Fruit fly (Drosophila melanogaster) whole organism, embryonic: Measurements from ENCODE around the gene CG14961.

ENCODE experiments used
- Asciz ChIP-seq: fragments of 200-800 bp; sonication (Bioruptor generic); optimal IDR thresholded peaks from 2 replicates; lab custom pipeline; 2017; ENCODE audit warnings: missing biosample characterization, mild to moderate bottlenecking, missing genetic modification characterization, missing genetic modification reagents
- Awh ChIP-seq: fragments of 200-800 bp; sonication (Bioruptor generic); IDR thresholded peaks from 2 replicates; pipeline ENCODE4, ENCODE4 v1.3.6; 2022; ENCODE audit warnings: missing biosample characterization, missing genetic modification characterization
- CG10321 ChIP-seq: fragments of 200-800 bp; sonication (Bioruptor generic); IDR thresholded peaks from 2 replicates; pipeline ENCODE4 v1.3.6; 2022; ENCODE audit warnings: missing biosample characterization, missing genetic modification characterization
- CG10979 ChIP-seq: fragments of 200-800 bp; sonication (Bioruptor generic); optimal IDR thresholded peaks from 2 replicates; lab custom pipeline; 2018; ENCODE audit warnings: missing biosample characterization, mild to moderate bottlenecking, missing genetic modification characterization, moderate library complexity
- CG11695 ChIP-seq: fragments of 200-800 bp; sonication (Bioruptor generic); IDR thresholded peaks from 3 replicates; pipeline ENCODE4 v1.3.6; 2022; ENCODE audit warnings: missing biosample characterization, missing genetic modification characterization
- CG12236 ChIP-seq: fragments of 200-800 bp; sonication (Bioruptor generic); optimal IDR thresholded peaks from 2 replicates; lab custom pipeline; 2016; ENCODE audit warnings: missing biosample characterization, missing genetic modification characterization
- CG1233 ChIP-seq: fragments of 200-800 bp; sonication (Bioruptor generic); optimal IDR thresholded peaks from 4 replicates; lab custom pipeline; 2018; ENCODE audit warnings: missing biosample characterization, mild to moderate bottlenecking, missing genetic modification characterization
- CG12659 ChIP-seq: fragments of 200-800 bp; sonication (Bioruptor generic); optimal IDR thresholded peaks from 3 replicates; lab custom pipeline; 2017; ENCODE audit warnings: mild to moderate bottlenecking, missing biosample characterization, missing genetic modification reagents, missing genetic modification characterization
- CG14441 ChIP-seq: fragments of 200-800 bp; sonication (Bioruptor generic); IDR thresholded peaks from 2 replicates; pipeline ENCODE4 v1.3.6; 2022; ENCODE audit warnings: missing biosample characterization, missing genetic modification characterization
- CG17186 ChIP-seq: fragments of 200-800 bp; sonication (Bioruptor generic); optimal IDR thresholded peaks from 3 replicates; lab custom pipeline; 2017; ENCODE audit warnings: missing biosample characterization, missing genetic modification reagents, missing genetic modification characterization
- CG17612 ChIP-seq: fragments of 200-800 bp; sonication (Bioruptor generic); IDR thresholded peaks from 2 replicates; pipeline ENCODE4 v1.3.6; 2022; ENCODE audit warnings: missing biosample characterization, missing genetic modification characterization
- CG1832 ChIP-seq: fragments of 200-800 bp; sonication (Bioruptor generic); optimal IDR thresholded peaks from 2 replicates; lab custom pipeline; 2017; ENCODE audit warnings: missing biosample characterization, mild to moderate bottlenecking, missing genetic modification characterization, inconsistent platforms
- CG18476 ChIP-seq: fragments of 200-800 bp; sonication (Bioruptor generic); optimal IDR thresholded peaks from 2 replicates; lab custom pipeline; 2016; ENCODE audit warnings: missing biosample characterization, mild to moderate bottlenecking, missing genetic modification characterization
- CG31365 ChIP-seq: fragments of 200-800 bp; sonication (Bioruptor generic); optimal IDR thresholded peaks from 2 replicates; lab custom pipeline; 2018; ENCODE audit warnings: missing biosample characterization, mild to moderate bottlenecking, missing genetic modification characterization
- CG31388 ChIP-seq: fragments of 200-800 bp; sonication (Bioruptor generic); optimal IDR thresholded peaks from 2 replicates; lab custom pipeline; 2016; ENCODE audit warnings: missing biosample characterization, missing genetic modification characterization
- CG7928 ChIP-seq: fragments of 200-800 bp; sonication (Bioruptor generic); optimal IDR thresholded peaks from 2 replicates; lab custom pipeline; 2017; ENCODE audit warnings: missing biosample characterization, mild to moderate bottlenecking, missing genetic modification characterization
- CG8281 ChIP-seq: fragments of 200-800 bp; sonication (Bioruptor generic); optimal IDR thresholded peaks from 2 replicates; lab custom pipeline; 2018; ENCODE audit warnings: missing biosample characterization, mild to moderate bottlenecking, missing genetic modification characterization, moderate library complexity
- CG9609 ChIP-seq: fragments of 200-800 bp; sonication (Bioruptor generic); optimal IDR thresholded peaks from 3 replicates; lab custom pipeline; 2016; ENCODE audit warnings: missing biosample characterization, missing genetic modification characterization
- CG9932 ChIP-seq: fragments of 200-800 bp; sonication (Bioruptor generic); IDR thresholded peaks from 2 replicates; pipeline ENCODE4 v1.3.6; 2022; ENCODE audit warnings: missing biosample characterization, missing genetic modification characterization
- Dref ChIP-seq: fragments of 200-800 bp; sonication (Bioruptor generic); IDR thresholded peaks from 2 replicates; pipeline ENCODE4 v1.3.6; 2022; ENCODE audit warnings: missing biosample characterization, missing genetic modification characterization
- Fer1 ChIP-seq: fragments of 200-800 bp; sonication (Bioruptor generic); optimal IDR thresholded peaks from 2 replicates; lab custom pipeline; 2017; ENCODE audit warnings: missing biosample characterization, mild to moderate bottlenecking, missing genetic modification characterization
- HLH3B ChIP-seq: fragments of 200-800 bp; sonication (Bioruptor generic); IDR thresholded peaks from 2 replicates; pipeline ENCODE4 v1.3.6; 2022; ENCODE audit warnings: missing biosample characterization, missing genetic modification characterization
- HLH4C ChIP-seq: fragments of 200-800 bp; sonication (Bioruptor generic); IDR thresholded peaks from 3 replicates; pipeline ENCODE4 v1.3.6; 2022; ENCODE audit warnings: missing biosample characterization, missing genetic modification characterization; ENCODE audit not compliant: partially characterized antibody
- Jarid2 ChIP-seq: fragments of 200-800 bp; sonication (Bioruptor generic); optimal IDR thresholded peaks from 3 replicates; lab custom pipeline; 2017; ENCODE audit warnings: mild to moderate bottlenecking, missing biosample characterization, missing genetic modification reagents, missing genetic modification characterization
- MESR4 ChIP-seq: fragments of 200-800 bp; sonication (Bioruptor generic); optimal IDR thresholded peaks from 2 replicates; lab custom pipeline; 2018; ENCODE audit warnings: missing biosample characterization, mild to moderate bottlenecking, missing genetic modification characterization, moderate library complexity
- Mrtf ChIP-seq: fragments of 200-800 bp; sonication (Bioruptor generic); IDR thresholded peaks from 3 replicates; pipeline ENCODE4 v1.3.6; 2022; ENCODE audit warnings: missing biosample characterization, missing genetic modification characterization
- NFAT ChIP-seq: fragments of 200-800 bp; sonication (Bioruptor generic); IDR thresholded peaks from 2 replicates; pipeline ENCODE4 v1.3.6; 2022; ENCODE audit warnings: missing biosample characterization, missing genetic modification characterization
- Oaz ChIP-seq: fragments of 200-800 bp; sonication (Bioruptor generic); IDR thresholded peaks from 2 replicates; pipeline ENCODE4 v1.3.6; 2022; ENCODE audit warnings: missing biosample characterization, missing genetic modification characterization
- Ravus ChIP-seq: fragments of 200-800 bp; sonication (Bioruptor generic); IDR thresholded peaks from 2 replicates; pipeline ENCODE4 v1.3.6; 2022; ENCODE audit warnings: missing biosample characterization, missing genetic modification characterization
- ap ChIP-seq: fragments of 200-800 bp; sonication (Bioruptor generic); IDR thresholded peaks from 2 replicates; pipeline ENCODE4 v1.3.6; 2022; ENCODE audit warnings: missing biosample characterization, missing genetic modification characterization
- btn ChIP-seq: fragments of 200-800 bp; sonication (Bioruptor generic); optimal IDR thresholded peaks from 2 replicates; lab custom pipeline; 2016; ENCODE audit warnings: missing biosample characterization, missing genetic modification characterization
- crol ChIP-seq: fragments of 200-800 bp; sonication (Bioruptor generic); IDR thresholded peaks from 2 replicates; pipeline ENCODE4 v1.3.6; 2022; ENCODE audit warnings: missing biosample characterization, missing genetic modification characterization
- dmrt11E ChIP-seq: fragments of 200-800 bp; sonication (Bioruptor generic); optimal IDR thresholded peaks from 3 replicates; lab custom pipeline; 2018; ENCODE audit warnings: missing biosample characterization, mild to moderate bottlenecking, missing genetic modification characterization, moderate library complexity
- eyg ChIP-seq: fragments of 200-800 bp; sonication (Bioruptor generic); optimal IDR thresholded peaks from 3 replicates; lab custom pipeline; 2016; ENCODE audit warnings: missing biosample characterization, missing genetic modification characterization
- gcm2 ChIP-seq: fragments of 200-800 bp; sonication (Bioruptor generic); optimal IDR thresholded peaks from 2 replicates; lab custom pipeline; 2016; ENCODE audit warnings: missing biosample characterization, missing genetic modification characterization
- kay ChIP-seq: fragments of 200-800 bp; sonication (Bioruptor generic); optimal IDR thresholded peaks from 2 replicates; lab custom pipeline; 2016; ENCODE audit warnings: missing biosample characterization, missing genetic modification characterization
- lmd ChIP-seq: fragments of 200-800 bp; sonication (Bioruptor generic); IDR thresholded peaks from 2 replicates; pipeline ENCODE4 v1.3.6; 2022; ENCODE audit warnings: missing biosample characterization, missing genetic modification characterization
- mam ChIP-seq: fragments of 200-800 bp; sonication (Bioruptor generic); optimal IDR thresholded peaks from 3 replicates; lab custom pipeline; 2016; ENCODE audit warnings: missing biosample characterization, missing genetic modification characterization
- pros ChIP-seq: fragments of 200-800 bp; sonication (Bioruptor generic); optimal IDR thresholded peaks from 3 replicates; lab custom pipeline; 2019; ENCODE audit warnings: missing biosample characterization, mild to moderate bottlenecking, missing genetic modification characterization, moderate library complexity
- pum ChIP-seq: fragments of 200-800 bp; sonication (Bioruptor generic); optimal IDR thresholded peaks from 2 replicates; lab custom pipeline; 2016; ENCODE audit warnings: missing biosample characterization, missing genetic modification characterization
- ranshi ChIP-seq: fragments of 200-800 bp; sonication (Bioruptor generic); IDR thresholded peaks from 2 replicates; pipeline ENCODE4 v1.3.6; 2022; ENCODE audit warnings: missing biosample characterization, missing genetic modification characterization
- ro ChIP-seq: fragments of 200-800 bp; sonication (Bioruptor generic); IDR thresholded peaks from 2 replicates; pipeline ENCODE4 v1.3.6; 2022; ENCODE audit warnings: missing biosample characterization, missing genetic modification characterization
- sc ChIP-seq, 3 experiments: fragments of >200 bp in 2 of 3; fragments of 200-800 bp in 1 of 3; sonication (Bioruptor generic) in 1 of 3; optimal IDR thresholded peaks; 2 replicates in 2 of 3; 3 replicates in 1 of 3; lab custom pipeline; 2017; ENCODE audit warnings: mild to moderate bottlenecking in 1 of 3, missing biosample characterization in 1 of 3, missing genetic modification characterization in 1 of 3, missing genetic modification reagents in 1 of 3
- schlank ChIP-seq: fragments of 200-800 bp; sonication (Bioruptor generic); optimal IDR thresholded peaks from 2 replicates; lab custom pipeline; 2018; ENCODE audit warnings: missing biosample characterization, mild to moderate bottlenecking, missing genetic modification characterization
- sima ChIP-seq: fragments of 200-800 bp; sonication (Bioruptor generic); optimal IDR thresholded peaks from 2 replicates; lab custom pipeline; 2016; ENCODE audit warnings: missing biosample characterization, missing genetic modification characterization
- tin ChIP-seq: fragments of 200-800 bp; sonication (Bioruptor generic); optimal IDR thresholded peaks from 3 replicates; lab custom pipeline; 2016; ENCODE audit warnings: missing biosample characterization, missing genetic modification characterization
- tna ChIP-seq: fragments of 200-800 bp; sonication (Bioruptor generic); IDR thresholded peaks from 2 replicates; pipeline ENCODE4 v1.3.6; 2022; ENCODE audit warnings: missing biosample characterization, missing genetic modification characterization; ENCODE audit not compliant: partially characterized antibody
- vvl ChIP-seq: fragments of 200-800 bp; sonication (Bioruptor generic); IDR thresholded peaks from 2 replicates; pipeline ENCODE4 v1.3.6; 2022; ENCODE audit warnings: missing biosample characterization, missing genetic modification characterization
- zen ChIP-seq: fragments of 200-800 bp; sonication (Bioruptor generic); optimal IDR thresholded peaks from 3 replicates; lab custom pipeline; 2018; ENCODE audit warnings: missing biosample characterization, mild to moderate bottlenecking, missing genetic modification characterization, moderate library complexity

The CG14961 gene

DNA sequence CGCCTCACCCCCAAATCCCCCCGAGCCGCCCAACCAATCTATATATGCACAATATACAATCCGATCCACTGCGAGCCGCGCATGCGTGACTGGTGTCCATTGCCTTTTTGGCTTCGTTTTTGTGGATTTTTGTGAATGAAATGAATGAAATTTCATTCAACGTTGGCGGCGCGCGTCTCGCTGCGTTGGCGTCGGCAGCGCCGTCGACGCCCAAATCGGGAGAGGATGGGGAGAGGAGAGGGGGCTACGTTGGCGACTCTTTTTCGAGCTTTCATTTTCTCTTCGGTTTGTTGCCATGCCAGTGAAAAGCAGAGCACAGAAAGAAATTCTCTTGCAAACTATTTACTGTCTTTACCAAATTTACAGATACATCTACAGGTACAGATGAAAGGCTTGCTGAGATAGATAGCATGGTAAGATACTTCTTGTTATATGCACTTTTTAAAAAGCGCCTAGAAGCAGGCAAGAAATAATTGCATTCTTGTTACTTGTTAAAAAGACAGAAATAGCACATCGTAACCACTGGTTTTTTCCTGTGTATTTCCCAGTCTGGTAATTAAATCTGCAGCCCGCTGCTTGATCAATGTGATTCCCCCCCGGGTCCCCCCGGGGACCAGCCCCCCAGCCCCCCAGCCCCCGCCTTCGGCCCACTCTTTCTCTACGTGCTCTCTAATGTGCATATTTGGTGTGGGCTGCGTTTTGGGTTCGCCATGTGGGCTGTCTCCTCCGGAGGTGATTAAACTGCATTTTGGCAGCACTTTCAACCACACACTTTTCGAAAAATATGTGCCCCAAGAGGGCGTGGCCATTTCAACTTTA lies 50.6 kb downstream of the CG14961 start (continued):
- TF ChIP-seq crol (GFP tag; lab: Robert Waterston, UW) (peak; percentile 89), CG17186 (GFP tag; lab: Kevin White, UChicago) (no peak), CG11695 (GFP tag; lab: Robert Waterston, UW) (0 out of 3 replicates have a peak, but pooled peaks have one; percentile 30), gcm2 (GFP tag; lab: Kevin White, UChicago) (no peak), sc (optimal IDR thresholded peaks at IDR 0.05; lab: Kevin White, UChicago) (no peak), sc (GFP tag; optimal IDR thresholded peaks at IDR 0.05; lab: Kevin White, UChicago) (peak; percentile 13), Fer1 (GFP tag; lab: Kevin White, UChicago) (no peak), ranshi (GFP tag; lab: Robert Waterston, UW) (0 out of 2 replicates have a peak, but pooled peaks have one; percentile 32), HLH3B (GFP tag; lab: Robert Waterston, UW) (peak; percentile 58), Dref (GFP tag; lab: Robert Waterston, UW) (no peak), CG1832 (GFP tag; lab: Kevin White, UChicago) (no peak), CG12659 (peak; percentile 36), Jarid2 (GFP tag; lab: Kevin White, UChicago) (no peak), ap (GFP tag; lab: Robert Waterston, UW) (peak; percentile 22; the same call in 1 of the 2 replicates), schlank (tag; lab: Kevin White, UChicago) (no peak), CG31365 (no peak), ro (GFP tag; lab: Robert Waterston, UW) (no peak), vvl (GFP tag; lab: Robert Waterston, UW) (peak; percentile 54), CG17612 (no peak), mam (GFP tag; lab: Kevin White, UChicago) (no peak), Asciz (GFP tag; lab: Kevin White, UChicago) (peak; percentile 62), CG9932 (GFP tag; lab: Robert Waterston, UW) (no peak), dmrt11E (tag; lab: Kevin White, UChicago) (no peak), CG18476 (no peak), CG10979 (peak; percentile 69), eyg (no peak), CG1233 (no peak), Mrtf (GFP tag; lab: Robert Waterston, UW) (no peak), lmd (GFP tag; lab: Robert Waterston, UW) (peak; percentile 51; the same call in 1 of the 2 replicates), HLH4C (no peak), MESR4 (GFP tag; lab: Kevin White, UChicago) (no peak), CG9609 (GFP tag; lab: Kevin White, UChicago) (no peak), Awh (0 out of 2 replicates have a peak, but pooled peaks have one; percentile 32), CG10321 (no peak), CG31388 (GFP tag; lab: Kevin White, UChicago) (no peak), sima (GFP tag; lab: Kevin White, UChicago) (no peak), kay (GFP tag; lab: Kevin White, UChicago) (no peak), Oaz (GFP tag; lab: Robert Waterston, UW) (no peak), tin (GFP tag; lab: Kevin White, UChicago) (peak; percentile 43), CG7928 (GFP tag; lab: Kevin White, UChicago) (no peak), NFAT (no peak), pros (GFP tag; lab: Kevin White, UChicago) (no peak), CG14441 (GFP tag; lab: Robert Waterston, UW) (peak; percentile 21; the same call in 1 of the 2 replicates), CG8281 (tag; lab: Kevin White, UChicago) (peak; percentile 17), btn (no peak), zen (peak; percentile 4), tna (GFP tag; lab: Robert Waterston, UW) (no peak), CG12236 (GFP tag; lab: Kevin White, UChicago) (no peak), pum (peak; percentile 16), Ravus (no peak)
